Fruit fly (Drosophila melanogaster) S2 (cell line): Measurements from ENCODE around the gene CG4995.

Experiments
- CG8478 ChIP-seq: fragments of >200 bp; optimal IDR thresholded peaks from 2 replicates; lab custom pipeline; 2018
- CTCF ChIP-seq, 2 experiments: fragments of >200 bp; optimal IDR thresholded peaks; 2 replicates each; lab custom pipeline; 2018

dm6 chr2L:10322773-10323487 lies 654 bp downstream of the CG4995 start, which contains the start of gene CG5381:
- TF ChIP-seq CG8478 (lab: Kevin White, UChicago) (no peak), CTCF (optimal IDR thresholded peaks at IDR 0.05; lab: Kevin White, UChicago) (no peak)
